Fruit fly (Drosophila melanogaster): ENCODE data around the gene Dpck.
A peak's percentile ranks its signal among the peaks of the same experiment; 100 is the strongest.

Gene Dpck

dm6 chr3R:7044016-7044415 is 38.0 kb upstream of the Dpck start:
- TF ChIP-seq CG7987 (GFP tag; optimal IDR thresholded peaks at IDR 0.05) (no peak), Six4 (GFP tag; optimal IDR thresholded peaks at IDR 0.05) (no peak), CG18011 (GFP tag; optimal IDR thresholded peaks at IDR 0.05) (no peak), D19A (tag; optimal IDR thresholded peaks at IDR 0.05) (no peak), CG12104 (GFP tag; optimal IDR thresholded peaks at IDR 0.05) (no peak), CG17328 (GFP tag; IDR thresholded peaks at IDR 0.05) (no peak), CHES-1-like (GFP tag; optimal IDR thresholded peaks at IDR 0.05) (no peak), seq (GFP tag; IDR thresholded peaks at IDR 0.05) (no peak), az2 (GFP tag; optimal IDR thresholded peaks at IDR 0.05) (no peak), Blimp-1 (GFP tag; optimal IDR thresholded peaks at IDR 0.05) (peak; percentile 44), cad (GFP tag; optimal IDR thresholded peaks at IDR 0.05) (peak; percentile 65), CG17802 (tag; optimal IDR thresholded peaks at IDR 0.05) (no peak), Deaf1 (tag; optimal IDR thresholded peaks at IDR 0.05) (no peak), CG7556 (GFP tag; optimal IDR thresholded peaks at IDR 0.05) (no peak), CG12155 (GFP tag; optimal IDR thresholded peaks at IDR 0.05) (no peak), zf30C (GFP tag; optimal IDR thresholded peaks at IDR 0.05) (no peak), schlank (tag; optimal IDR thresholded peaks at IDR 0.05) (no peak), Mrtf (GFP tag; IDR thresholded peaks at IDR 0.05) (no peak), GATAe (GFP tag; conservative IDR thresholded peaks at IDR 0.05) (no peak), trem (tag; optimal IDR thresholded peaks at IDR 0.05) (no peak), D (optimal IDR thresholded peaks at IDR 0.05) (peak; percentile 81), D (GFP tag; optimal IDR thresholded peaks at IDR 0.05) (no peak), zen (tag; optimal IDR thresholded peaks at IDR 0.05) (peak; percentile 61), CG17186 (GFP tag; optimal IDR thresholded peaks at IDR 0.05) (no peak), tll (GFP tag; optimal IDR thresholded peaks at IDR 0.05) (peak in 1 of 2 experiments; percentile 8), CG14050 (GFP tag; IDR thresholded peaks at IDR 0.05) (no peak), CG8944 (GFP tag; optimal IDR thresholded peaks at IDR 0.05) (no peak), mirr (GFP tag; optimal IDR thresholded peaks at IDR 0.05) (no peak), cas (GFP tag; IDR thresholded peaks at IDR 0.05) (no peak), CG1529 (GFP tag; optimal IDR thresholded peaks at IDR 0.05) (no peak), C15 (GFP tag; IDR thresholded peaks at IDR 0.05) (no peak)

- TF ChIP-seq usp (GFP tag; optimal IDR thresholded peaks at IDR 0.05) = no peak
- TF ChIP-seq mam (GFP tag; optimal IDR thresholded peaks at IDR 0.05) = no peak
- no peak for TF ChIP-seq gcm (GFP tag; optimal IDR thresholded peaks at IDR 0.05)
- TF ChIP-seq CG3726 (GFP tag; IDR thresholded peaks at IDR 0.05) = no peak
- no peak for TF ChIP-seq CG9727 (GFP tag; optimal IDR thresholded peaks at IDR 0.05)
- no peak for TF ChIP-seq CG1792 (GFP tag; optimal IDR thresholded peaks at IDR 0.05)
- peak; percentile 8 for TF ChIP-seq BtbVII (GFP tag; optimal IDR thresholded peaks at IDR 0.05)
- no peak for TF ChIP-seq bab2 (GFP tag; optimal IDR thresholded peaks at IDR 0.05)
- no peak for TF ChIP-seq abd-A (tag; optimal IDR thresholded peaks at IDR 0.05)
- no peak for TF ChIP-seq CG15696 (tag; optimal IDR thresholded peaks at IDR 0.05)
- TF ChIP-seq bbx (GFP tag; IDR thresholded peaks at IDR 0.05; ENCODE audit: partially characterized antibody) = no peak
- TF ChIP-seq CG12236 (GFP tag; optimal IDR thresholded peaks at IDR 0.05) = no peak
- TF ChIP-seq Side (GFP tag; optimal IDR thresholded peaks at IDR 0.05) = no peak
- no peak for TF ChIP-seq lola (GFP tag; optimal IDR thresholded peaks at IDR 0.05)
- no peak for TF ChIP-seq Hr51 (GFP tag; optimal IDR thresholded peaks at IDR 0.05)
- no peak for TF ChIP-seq zen2 (GFP tag; IDR thresholded peaks at IDR 0.05; ENCODE audit: partially characterized antibody)
- TF ChIP-seq CG8359 (GFP tag; optimal IDR thresholded peaks at IDR 0.05; ENCODE audit: borderline replicate concordance) = no peak
- TF ChIP-seq z (GFP tag; IDR thresholded peaks at IDR 0.05) = no peak
- TF ChIP-seq gt (GFP tag; IDR thresholded peaks at IDR 0.05) = no peak
- TF ChIP-seq sisA (GFP tag; IDR thresholded peaks at IDR 0.05) = no peak
- TF ChIP-seq CG5953 (GFP tag; IDR thresholded peaks at IDR 0.05) = no peak
- TF ChIP-seq CG14014 (GFP tag; IDR thresholded peaks at IDR 0.05) = no peak
Measured at dm6 chr3R:7052242-7052641, 29.7 kb upstream of the Dpck start, which contains the start of gene Sodh1. Gene Sodh1 (plus strand): TSS chr3R:7052335.

All from whole organism, embryonic.